Worm (Caenorhabditis elegans) whole organism, L4 larva: ENCODE results near the gene K09E9.1.

Experiments
- aha-1 ChIP-seq: fragments of 150-350 bp; peaks from one replicate; lab custom pipeline; 2014; ENCODE audit warnings: missing biosample characterization, missing genetic modification characterization
- ceh-82 ChIP-seq: sonication (generic microtip); optimal IDR thresholded peaks from 2 replicates; lab custom pipeline; 2017; ENCODE audit warnings: missing biosample characterization, missing genetic modification characterization
- ces-1 ChIP-seq: fragments of 150-350 bp; sonication (generic microtip); optimal IDR thresholded peaks from 4 replicates; lab custom pipeline; 2014; ENCODE audit warnings: missing biosample characterization, missing genetic modification reagents, missing genetic modification characterization
- daf-19 ChIP-seq: fragments of 200-800 bp; sonication (Bioruptor generic); conservative IDR thresholded peaks from 2 replicates; pipeline ENCODE4 v1.3.6; 2022; ENCODE audit warnings: missing genetic modification characterization, missing compliant biosample characterization
- fos-1 ChIP-seq: fragments of 150-350 bp; optimal IDR thresholded peaks from 2 replicates; lab custom pipeline; 2014; ENCODE audit warnings: missing biosample characterization, missing genetic modification characterization
- lin-13 ChIP-seq: fragments of 150-350 bp; optimal IDR thresholded peaks from 2 replicates; lab custom pipeline; 2014; ENCODE audit warnings: missing biosample characterization, missing genetic modification reagents, missing genetic modification characterization
- mxl-3 ChIP-seq: fragments of 200-800 bp; sonication (Bioruptor generic); optimal IDR thresholded peaks from 2 replicates; lab custom pipeline; 2018; ENCODE audit warnings: mild to moderate bottlenecking, missing genetic modification characterization, missing compliant biosample characterization
- pha-4 ChIP-seq, 2 experiments: fragments of 150-350 bp in 1 of 2; fragments of 200-800 bp in 1 of 2; sonication (Bioruptor generic) in 1 of 2; IDR thresholded peaks in 1 of 2; optimal IDR thresholded peaks in 1 of 2; 2 replicates each; pipeline versions ENCODE4 v1.3.6 to Lab custom; 2014 to 2022; ENCODE audit warnings: missing genetic modification characterization in 2 of 2, missing genetic modification reagents in 2 of 2, missing biosample characterization in 1 of 2, missing compliant biosample characterization in 1 of 2
- unc-62 ChIP-seq, 3 experiments: fragments of 150-350 bp in 1 of 3; sonication (generic microtip); optimal IDR thresholded peaks in 2 of 3; peaks in 1 of 3; 1 replicate in 1 of 3; 2 replicates in 2 of 3; lab custom pipeline; 2014 to 2017; ENCODE audit warnings: missing biosample characterization in 3 of 3, missing genetic modification characterization in 3 of 3, missing genetic modification reagents in 3 of 3, missing genotype in 1 of 3

DNA sequence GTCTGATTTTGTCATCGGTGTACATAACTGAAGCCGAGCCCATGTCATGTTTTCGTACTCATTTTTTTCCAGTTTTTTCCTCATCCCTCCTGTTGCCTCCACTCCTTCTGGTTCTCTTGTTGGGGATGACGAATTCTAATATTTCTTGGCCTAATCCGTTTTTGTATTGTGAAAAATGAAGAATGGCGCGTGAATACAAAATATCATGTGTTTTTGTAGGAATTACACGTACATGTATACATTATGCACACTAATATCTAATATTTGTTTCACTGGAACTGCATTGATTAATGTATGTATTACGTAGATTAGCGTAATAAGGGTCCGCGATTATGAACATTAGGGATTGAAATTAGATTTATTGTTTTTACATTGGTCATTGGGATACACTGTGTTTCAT lies 35.3 kb downstream of the K09E9.1 start:
- TF ChIP-seq fos-1 (no peak), mxl-3 (GFP tag; lab: Kevin White, UChicago) (no peak), aha-1 (tag; lab: Kevin White, UChicago) (no peak), unc-62 (GFP tag; optimal IDR thresholded peaks at IDR 0.05 in 1 of 2; lab: Kevin White, UChicago) (no peak), unc-62 (tag; optimal IDR thresholded peaks at IDR 0.05; lab: Kevin White, UChicago) (no peak), ceh-82 (tag; lab: Kevin White, UChicago) (no peak), lin-13 (no peak), daf-19 (GFP tag; lab: Robert Waterston, UW) (no peak), ces-1 (no peak), pha-4 (GFP tag; IDR thresholded peaks at IDR 0.05; lab: Robert Waterston, UW) (no peak), pha-4 (tag; optimal IDR thresholded peaks at IDR 0.05; lab: Kevin White, UChicago) (no peak)
